Worm (Caenorhabditis elegans) whole organism, L1 larva: ENCODE data around the gene F31E8.4.

Experiments used
- C04F5.9 ChIP-seq: sonication (generic microtip); optimal IDR thresholded peaks from 2 replicates; lab custom pipeline; 2016; ENCODE audit warnings: missing genetic modification characterization, missing compliant biosample characterization
- C16A3.4 ChIP-seq: fragments of 150-350 bp; optimal IDR thresholded peaks from 2 replicates; lab custom pipeline; 2014; ENCODE audit warnings: missing biosample characterization, missing genetic modification characterization
- Y116A8C.19 ChIP-seq: sonication (generic microtip); optimal IDR thresholded peaks from 2 replicates; lab custom pipeline; 2016; ENCODE audit warnings: missing compliant biosample characterization, missing genetic modification characterization, borderline replicate concordance
- aly-2 ChIP-seq: fragments of 150-350 bp; optimal IDR thresholded peaks from 2 replicates; lab custom pipeline; 2014; ENCODE audit warnings: missing biosample characterization, missing genetic modification characterization
- blmp-1 ChIP-seq: fragments of 150-350 bp; optimal IDR thresholded peaks from 2 replicates; lab custom pipeline; 2014; ENCODE audit warnings: missing biosample characterization, missing genetic modification characterization
- ceh-82 ChIP-seq, 3 experiments: fragments of 150-350 bp in 1 of 3; sonication (generic microtip) in 2 of 3; optimal IDR thresholded peaks; 2 replicates each; lab custom pipeline; 2014 to 2017; ENCODE audit warnings: missing biosample characterization in 3 of 3, missing genetic modification characterization in 3 of 3
- dpl-1 ChIP-seq, 3 experiments: fragments of 150-350 bp in 2 of 3; sonication (generic microtip) in 1 of 3; optimal IDR thresholded peaks; 2 replicates each; lab custom pipeline; 2014 to 2017; ENCODE audit warnings: missing biosample characterization in 3 of 3, missing genetic modification characterization in 3 of 3, missing genetic modification reagents in 3 of 3
- dsc-1 ChIP-seq: sonication (generic microtip); optimal IDR thresholded peaks from 2 replicates; lab custom pipeline; 2016; ENCODE audit warnings: mild to moderate bottlenecking, missing genetic modification characterization, missing compliant biosample characterization
- efl-1 ChIP-seq, 4 experiments: fragments of 150-350 bp; optimal IDR thresholded peaks in 3 of 4; peaks in 1 of 4; 1 replicate in 1 of 4; 2 replicates in 3 of 4; lab custom pipeline; 2014; ENCODE audit warnings: missing biosample characterization in 2 of 4, missing genetic modification characterization in 2 of 4, missing genetic modification reagents in 2 of 4
- efl-3 ChIP-seq: fragments of 200-800 bp; sonication (Bioruptor generic); optimal IDR thresholded peaks from 2 replicates; lab custom pipeline; 2018; ENCODE audit warnings: mild to moderate bottlenecking, missing genetic modification characterization, missing compliant biosample characterization
- egl-27 ChIP-seq, 2 experiments: fragments of 150-350 bp in 1 of 2; sonication (generic microtip); optimal IDR thresholded peaks; 3 replicates each; lab custom pipeline; 2017 to 2018; ENCODE audit warnings: missing biosample characterization in 2 of 2, missing genetic modification characterization in 2 of 2, missing genetic modification reagents in 2 of 2
- elt-2 ChIP-seq: sonication (generic microtip); optimal IDR thresholded peaks from 2 replicates; lab custom pipeline; 2016; ENCODE audit warnings: missing genetic modification characterization, mild to moderate bottlenecking, inconsistent platforms, missing compliant biosample characterization, missing genetic modification reagents
- elt-3 ChIP-seq, 6 experiments: fragments of 150-350 bp in 1 of 6; sonication (generic microtip); optimal IDR thresholded peaks; 2 replicates each; lab custom pipeline; 2017 to 2018; ENCODE audit warnings: missing biosample characterization in 6 of 6, missing genetic modification characterization in 6 of 6, inconsistent platforms in 1 of 6
- fos-1 ChIP-seq: fragments of 150-350 bp; optimal IDR thresholded peaks from 2 replicates; lab custom pipeline; 2014; ENCODE audit warnings: missing biosample characterization, missing genetic modification characterization
- hlh-17 ChIP-seq: fragments of 200-800 bp; sonication (Bioruptor generic); optimal IDR thresholded peaks from 2 replicates; lab custom pipeline; 2018; ENCODE audit warnings: missing genetic modification characterization, mild to moderate bottlenecking, missing compliant biosample characterization, moderate library complexity, borderline replicate concordance
- isw-1 ChIP-seq: fragments of 200-800 bp; sonication (Bioruptor generic); IDR thresholded peaks from 2 replicates; pipeline ENCODE4 v1.3.6; 2022; ENCODE audit warnings: missing genetic modification characterization, missing compliant biosample characterization
- jun-1 ChIP-seq: fragments of 150-350 bp; optimal IDR thresholded peaks from 2 replicates; lab custom pipeline; 2014; ENCODE audit warnings: missing biosample characterization, missing genetic modification reagents, missing genetic modification characterization
- lin-14 ChIP-seq: fragments of 200-800 bp; sonication (Bioruptor generic); optimal IDR thresholded peaks from 2 replicates; lab custom pipeline; 2018; ENCODE audit warnings: mild to moderate bottlenecking, missing genetic modification characterization, moderate library complexity, missing compliant biosample characterization
- lin-15B ChIP-seq: fragments of 150-350 bp; sonication (generic microtip); optimal IDR thresholded peaks from 3 replicates; lab custom pipeline; 2014; ENCODE audit warnings: missing biosample characterization, missing genetic modification characterization
- lin-35 ChIP-seq, 2 experiments: fragments of 150-350 bp; optimal IDR thresholded peaks; 2 replicates each; lab custom pipeline; 2014; ENCODE audit warnings: missing biosample characterization in 2 of 2, missing genetic modification characterization in 2 of 2, missing genetic modification reagents in 2 of 2
- lir-3 ChIP-seq: sonication (generic microtip); optimal IDR thresholded peaks from 2 replicates; lab custom pipeline; 2016; ENCODE audit warnings: mild to moderate bottlenecking, missing genetic modification characterization, moderate library complexity, missing compliant biosample characterization; ENCODE audit not compliant: poor library complexity
- lsy-2 ChIP-seq, 2 experiments: fragments of 150-350 bp; optimal IDR thresholded peaks; 2 replicates each; lab custom pipeline; 2014; ENCODE audit warnings: missing biosample characterization in 2 of 2, missing genetic modification characterization in 2 of 2
- mdl-1 ChIP-seq, 2 experiments: fragments of 150-350 bp; optimal IDR thresholded peaks; 2 replicates each; lab custom pipeline; 2014 to 2017; ENCODE audit warnings: missing biosample characterization in 2 of 2, missing genetic modification characterization in 2 of 2, inconsistent platforms in 1 of 2
- mep-1 ChIP-seq: fragments of 150-350 bp; optimal IDR thresholded peaks from 2 replicates; lab custom pipeline; 2014; ENCODE audit warnings: missing biosample characterization, missing genetic modification characterization
- nhr-11 ChIP-seq: fragments of 150-350 bp; optimal IDR thresholded peaks from 2 replicates; lab custom pipeline; 2014; ENCODE audit warnings: missing biosample characterization, missing genetic modification characterization
- nhr-19 ChIP-seq: fragments of 200-800 bp; sonication (Bioruptor generic); conservative IDR thresholded peaks from 2 replicates; pipeline ENCODE4 v1.3.6; 2022; ENCODE audit warnings: missing genetic modification characterization, missing compliant biosample characterization
- nhr-20 ChIP-seq: sonication (generic microtip); optimal IDR thresholded peaks from 2 replicates; lab custom pipeline; 2016; ENCODE audit warnings: mild to moderate bottlenecking, missing genetic modification characterization, missing compliant biosample characterization
- nhr-237 ChIP-seq: fragments of 150-350 bp; optimal IDR thresholded peaks from 2 replicates; lab custom pipeline; 2014; ENCODE audit warnings: missing biosample characterization, missing genetic modification characterization
- nhr-71 ChIP-seq: sonication (generic microtip); optimal IDR thresholded peaks from 2 replicates; lab custom pipeline; 2016; ENCODE audit warnings: mild to moderate bottlenecking, missing genetic modification characterization, moderate library complexity, missing compliant biosample characterization
- nhr-85 ChIP-seq: sonication (generic microtip); peaks from one replicate; lab custom pipeline; 2016; ENCODE audit warnings: missing genetic modification characterization, inconsistent platforms, missing compliant biosample characterization
- nhr-90 ChIP-seq: sonication (generic microtip); optimal IDR thresholded peaks from 2 replicates; lab custom pipeline; 2016; ENCODE audit warnings: mild to moderate bottlenecking, missing genetic modification characterization, missing compliant biosample characterization; ENCODE audit not compliant: poor library complexity
- pag-3 ChIP-seq: sonication (generic microtip); optimal IDR thresholded peaks from 2 replicates; lab custom pipeline; 2017; ENCODE audit warnings: missing genetic modification characterization, mild to moderate bottlenecking, missing compliant biosample characterization, antibody characterized with exemption, borderline replicate concordance; ENCODE audit not compliant: insufficient read depth
- pqm-1 ChIP-seq: sonication (generic microtip); optimal IDR thresholded peaks from 3 replicates; lab custom pipeline; 2017; ENCODE audit warnings: missing biosample characterization, missing genetic modification characterization
- rnt-1 ChIP-seq: sonication (generic microtip); optimal IDR thresholded peaks from 2 replicates; lab custom pipeline; 2016; ENCODE audit warnings: mild to moderate bottlenecking, missing genetic modification characterization, moderate library complexity, missing compliant biosample characterization
- skn-1 ChIP-seq: fragments of 150-350 bp; optimal IDR thresholded peaks from 2 replicates; lab custom pipeline; 2014; ENCODE audit warnings: missing biosample characterization, missing genetic modification characterization
- snpc-4 ChIP-seq: fragments of 150-350 bp; optimal IDR thresholded peaks from 2 replicates; lab custom pipeline; 2014; ENCODE audit warnings: missing biosample characterization, missing genetic modification characterization
- snu-23 ChIP-seq: sonication (generic microtip); optimal IDR thresholded peaks from 2 replicates; lab custom pipeline; 2016; ENCODE audit warnings: missing genetic modification characterization, missing compliant biosample characterization
- sup-37 ChIP-seq: fragments of 200-800 bp; sonication (Bioruptor generic); optimal IDR thresholded peaks from 2 replicates; lab custom pipeline; 2018; ENCODE audit warnings: mild to moderate bottlenecking, missing genetic modification characterization, missing compliant biosample characterization
- swsn-7 ChIP-seq: sonication (generic microtip); optimal IDR thresholded peaks from 2 replicates; lab custom pipeline; 2016; ENCODE audit warnings: missing genetic modification characterization, missing compliant biosample characterization
- tbx-2 ChIP-seq: sonication (generic microtip); optimal IDR thresholded peaks from 2 replicates; lab custom pipeline; 2016; ENCODE audit warnings: missing genetic modification characterization, missing compliant biosample characterization
- unc-130 ChIP-seq: fragments of 150-350 bp; optimal IDR thresholded peaks from 2 replicates; lab custom pipeline; 2017; ENCODE audit warnings: missing biosample characterization, missing genetic modification characterization, inconsistent platforms
- unc-30 ChIP-seq: sonication (generic microtip); optimal IDR thresholded peaks from 2 replicates; lab custom pipeline; 2017; ENCODE audit warnings: missing biosample characterization, missing genetic modification characterization
- unc-98 ChIP-seq: fragments of 200-800 bp; sonication (Bioruptor generic); IDR thresholded peaks from 2 replicates; pipeline ENCODE4 v1.3.6; 2022; ENCODE audit warnings: missing genetic modification characterization, missing compliant biosample characterization
- zag-1 ChIP-seq: fragments of 150-350 bp; optimal IDR thresholded peaks from 2 replicates; lab custom pipeline; 2014; ENCODE audit warnings: missing biosample characterization, missing genetic modification characterization
- zip-4 ChIP-seq: fragments of 200-800 bp; sonication (Bioruptor generic); optimal IDR thresholded peaks from 2 replicates; lab custom pipeline; 2018; ENCODE audit warnings: mild to moderate bottlenecking, missing genetic modification characterization, moderate library complexity, missing compliant biosample characterization
- ztf-4 ChIP-seq: fragments of 150-350 bp; optimal IDR thresholded peaks from 2 replicates; lab custom pipeline; 2014; ENCODE audit warnings: missing biosample characterization, missing genetic modification characterization

F31E8.4 gene

ce11 chrII:6822347-6822746 lies 22.4 kb upstream of the F31E8.4 start:
- TF ChIP-seq elt-3 (tag; optimal IDR thresholded peaks at IDR 0.05; lab: Kevin White, UChicago) (peak; percentile 14 to 89 (median 58)), mdl-1 (tag; optimal IDR thresholded peaks at IDR 0.05; lab: Kevin White, UChicago) (peak in 1 of 2 experiments; percentile 44), unc-130 (tag; lab: Kevin White, UChicago) (peak; percentile 28), nhr-85 (peak; percentile 96), zag-1 (tag; lab: Kevin White, UChicago) (no peak), ztf-4 (peak; percentile 52), Y116A8C.19 (no peak), mep-1 (tag; lab: Kevin White, UChicago) (peak; percentile 69), C16A3.4 (tag; lab: Kevin White, UChicago) (peak; percentile 41), egl-27 (tag; optimal IDR thresholded peaks at IDR 0.05; lab: Kevin White, UChicago) (peak; percentile 62 to 64), C04F5.9 (tag; lab: Kevin White, UChicago) (no peak), blmp-1 (tag; lab: Kevin White, UChicago) (peak; percentile 94), pag-3 (tag; lab: Kevin White, UChicago) (peak; percentile 80), rnt-1 (tag; lab: Kevin White, UChicago) (peak; percentile 87), lin-14 (GFP tag; lab: Kevin White, UChicago) (peak; percentile 94), jun-1 (tag; lab: Kevin White, UChicago) (peak; percentile 0), nhr-20 (peak; percentile 81), lin-35 (GFP tag; optimal IDR thresholded peaks at IDR 0.05; lab: Kevin White, UChicago) (peak in 1 of 2 experiments; percentile 40), hlh-17 (no peak), dsc-1 (peak; percentile 3), nhr-19 (GFP tag; lab: Robert Waterston, UW) (peak; percentile 42), elt-2 (tag; lab: Kevin White, UChicago) (peak; percentile 72), lin-15B (no peak), lir-3 (tag; lab: Kevin White, UChicago) (no peak), swsn-7 (tag; lab: Kevin White, UChicago) (peak; percentile 19), ceh-82 (tag; optimal IDR thresholded peaks at IDR 0.05; lab: Kevin White, UChicago) (peak in 1 of 3 experiments; percentile 17), zip-4 (no peak), pqm-1 (tag; lab: Kevin White, UChicago) (no peak), aly-2 (tag; lab: Kevin White, UChicago) (no peak), fos-1 (tag; lab: Kevin White, UChicago) (peak; percentile 31), nhr-71 (tag; lab: Kevin White, UChicago) (peak; percentile 78), tbx-2 (tag; lab: Kevin White, UChicago) (peak; percentile 36), isw-1 (GFP tag; lab: Robert Waterston, UW) (no peak), nhr-11 (tag; lab: Kevin White, UChicago) (peak; percentile 14), unc-30 (tag; lab: Kevin White, UChicago) (no peak), efl-3 (GFP tag; lab: Kevin White, UChicago) (peak; percentile 30), skn-1 (no peak), snu-23 (GFP tag; lab: Kevin White, UChicago) (peak; percentile 69), unc-98 (GFP tag; lab: Robert Waterston, UW) (no peak), sup-37 (GFP tag; lab: Kevin White, UChicago) (peak; percentile 20), efl-1 (optimal IDR thresholded peaks at IDR 0.05; lab: Kevin White, UChicago) (peak; percentile 15 to 23), efl-1 (GFP tag; optimal IDR thresholded peaks at IDR 0.05 in 1 of 2; lab: Kevin White, UChicago) (no peak), dpl-1 (GFP tag; optimal IDR thresholded peaks at IDR 0.05; lab: Kevin White, UChicago) (peak in 2 of 3 experiments; percentile 7 to 10), snpc-4 (tag; lab: Kevin White, UChicago) (peak; percentile 24), lsy-2 (tag; optimal IDR thresholded peaks at IDR 0.05; lab: Kevin White, UChicago) (peak; percentile 41 to 70), nhr-237 (tag; lab: Kevin White, UChicago) (peak; percentile 4), nhr-90 (tag; lab: Kevin White, UChicago) (peak; percentile 13)
- TF ChIP-seq, all 84 proteins: peak for 33
